Worm (Caenorhabditis elegans) whole organism, L4 larva: ENCODE measurements around the gene lntl-1.

Experiments
- D1046.2 ChIP-seq: fragments of 200-800 bp; sonication (Bioruptor generic); IDR thresholded peaks from 2 replicates; pipeline ENCODE4 v1.3.6; 2022; ENCODE audit warnings: missing genetic modification characterization, missing compliant biosample characterization
- F10B5.3 ChIP-seq: sonication (generic microtip); optimal IDR thresholded peaks from 2 replicates; lab custom pipeline; 2016; ENCODE audit warnings: mild to moderate bottlenecking, missing genetic modification characterization, missing compliant biosample characterization
- F26F4.8 ChIP-seq: fragments of 200-800 bp; sonication (Bioruptor generic); conservative IDR thresholded peaks from 2 replicates; pipeline ENCODE4 v1.3.6; 2022; ENCODE audit warnings: missing genetic modification characterization, missing compliant biosample characterization
- F37D6.2 ChIP-seq: sonication (generic microtip); optimal IDR thresholded peaks from 2 replicates; lab custom pipeline; 2016; ENCODE audit warnings: mild to moderate bottlenecking, missing genetic modification characterization, missing compliant biosample characterization
- F49E8.2 ChIP-seq: sonication (generic microtip); optimal IDR thresholded peaks from 2 replicates; lab custom pipeline; 2016; ENCODE audit warnings: missing compliant biosample characterization, mild to moderate bottlenecking, missing genetic modification characterization, borderline replicate concordance
- R02D3.7 ChIP-seq: fragments of 150-350 bp; sonication (generic microtip); optimal IDR thresholded peaks from 3 replicates; lab custom pipeline; 2014; ENCODE audit warnings: missing biosample characterization, missing genetic modification characterization
- T20F7.1 ChIP-seq: fragments of 200-800 bp; sonication (Bioruptor generic); optimal IDR thresholded peaks from 2 replicates; lab custom pipeline; 2018; ENCODE audit warnings: mild to moderate bottlenecking, missing genetic modification characterization, missing compliant biosample characterization
- Y105C5A.15 ChIP-seq: fragments of 200-800 bp; sonication (Bioruptor generic); IDR thresholded peaks from 2 replicates; pipeline ENCODE4 v1.3.6; 2022; ENCODE audit warnings: missing genetic modification characterization, missing compliant biosample characterization
- Y75B8A.6 ChIP-seq: fragments of 200-800 bp; sonication (Bioruptor generic); IDR thresholded peaks from 2 replicates; pipeline ENCODE4 v1.3.6; 2022; ENCODE audit warnings: missing genetic modification reagents, missing genetic modification characterization, missing compliant biosample characterization
- aha-1 ChIP-seq: fragments of 150-350 bp; peaks from one replicate; lab custom pipeline; 2014; ENCODE audit warnings: missing biosample characterization, missing genetic modification characterization
- aly-2 ChIP-seq: sonication (generic microtip); optimal IDR thresholded peaks from 2 replicates; lab custom pipeline; 2018; ENCODE audit warnings: missing biosample characterization, missing genetic modification characterization
- attf-4 ChIP-seq: sonication (generic microtip); optimal IDR thresholded peaks from 3 replicates; lab custom pipeline; 2017; ENCODE audit warnings: missing biosample characterization, missing genetic modification characterization
- ceh-20 ChIP-seq: fragments of 200-800 bp; sonication (Bioruptor generic); IDR thresholded peaks from 2 replicates; pipeline ENCODE4 v1.3.6; 2022; ENCODE audit warnings: missing genetic modification reagents, missing genetic modification characterization, missing compliant biosample characterization
- ceh-32 ChIP-seq: sonication (generic microtip); optimal IDR thresholded peaks from 2 replicates; lab custom pipeline; 2016; ENCODE audit warnings: mild to moderate bottlenecking, missing genetic modification characterization, missing compliant biosample characterization; ENCODE audit not compliant: poor library complexity
- ces-1 ChIP-seq: fragments of 150-350 bp; sonication (generic microtip); optimal IDR thresholded peaks from 4 replicates; lab custom pipeline; 2014; ENCODE audit warnings: missing biosample characterization, missing genetic modification reagents, missing genetic modification characterization
- cey-2 ChIP-seq: sonication (generic microtip); optimal IDR thresholded peaks from 3 replicates; lab custom pipeline; 2017; ENCODE audit warnings: missing genetic modification characterization, mild to moderate bottlenecking, missing compliant biosample characterization, antibody characterized with exemption, borderline replicate concordance; ENCODE audit not compliant: insufficient read depth
- ctbp-1 ChIP-seq: fragments of 200-800 bp; sonication (Bioruptor generic); IDR thresholded peaks from 2 replicates; pipeline ENCODE4 v1.3.6; 2022; ENCODE audit warnings: missing genetic modification reagents, missing genetic modification characterization, missing compliant biosample characterization
- daf-16 ChIP-seq, 3 experiments: sonication (generic microtip); optimal IDR thresholded peaks; 2 replicates each; lab custom pipeline; 2016 to 2017; ENCODE audit warnings: missing genetic modification characterization in 3 of 3, missing genetic modification reagents in 3 of 3, mild to moderate bottlenecking in 2 of 3, missing compliant biosample characterization in 2 of 3, missing biosample characterization in 1 of 3, moderate library complexity in 1 of 3
- dmd-6 ChIP-seq: fragments of 200-800 bp; sonication (Bioruptor generic); IDR thresholded peaks from 2 replicates; pipeline ENCODE4 v1.3.6; 2022; ENCODE audit warnings: missing genetic modification reagents, missing genetic modification characterization, missing compliant biosample characterization
- dmd-9 ChIP-seq: fragments of 200-800 bp; sonication (Bioruptor generic); IDR thresholded peaks from 2 replicates; pipeline ENCODE4 v1.3.6; 2022; ENCODE audit warnings: missing genetic modification reagents, missing genetic modification characterization, missing compliant biosample characterization
- duxl-1 ChIP-seq: sonication (generic microtip); optimal IDR thresholded peaks from 2 replicates; lab custom pipeline; 2016; ENCODE audit warnings: mild to moderate bottlenecking, missing genetic modification characterization, moderate library complexity, missing compliant biosample characterization; ENCODE audit not compliant: poor library complexity
- dve-1 ChIP-seq: sonication (generic microtip); optimal IDR thresholded peaks from 2 replicates; lab custom pipeline; 2017; ENCODE audit warnings: antibody characterized with exemption, mild to moderate bottlenecking, missing genetic modification characterization, missing compliant biosample characterization; ENCODE audit not compliant: insufficient read depth
- fkh-10 ChIP-seq: fragments of 150-350 bp; optimal IDR thresholded peaks from 2 replicates; lab custom pipeline; 2014; ENCODE audit warnings: missing biosample characterization, missing genetic modification reagents, missing genetic modification characterization
- hlh-30 ChIP-seq: sonication (generic microtip); optimal IDR thresholded peaks from 2 replicates; lab custom pipeline; 2017; ENCODE audit warnings: antibody characterized with exemption, mild to moderate bottlenecking, missing genetic modification characterization, missing compliant biosample characterization; ENCODE audit not compliant: insufficient read depth
- hmg-1.1 ChIP-seq: fragments of 200-800 bp; sonication (Bioruptor generic); IDR thresholded peaks from 2 replicates; pipeline ENCODE4 v1.3.6; 2022; ENCODE audit warnings: missing genetic modification reagents, missing genetic modification characterization, missing compliant biosample characterization
- lin-29 ChIP-seq: fragments of 200-800 bp; sonication (Bioruptor generic); IDR thresholded peaks from 2 replicates; pipeline ENCODE4 v1.3.6; 2022; ENCODE audit warnings: missing genetic modification reagents, missing genetic modification characterization, missing compliant biosample characterization
- mxl-2 ChIP-seq: fragments of 200-800 bp; sonication (Bioruptor generic); conservative IDR thresholded peaks from 2 replicates; pipeline ENCODE4 v1.3.6; 2022; ENCODE audit warnings: missing genetic modification reagents, missing genetic modification characterization, missing compliant biosample characterization
- mxl-3 ChIP-seq: fragments of 200-800 bp; sonication (Bioruptor generic); optimal IDR thresholded peaks from 2 replicates; lab custom pipeline; 2018; ENCODE audit warnings: mild to moderate bottlenecking, missing genetic modification characterization, missing compliant biosample characterization
- nhr-10 ChIP-seq: fragments of 150-350 bp; optimal IDR thresholded peaks from 2 replicates; lab custom pipeline; 2014; ENCODE audit warnings: missing biosample characterization, missing genetic modification characterization
- nhr-28 ChIP-seq: fragments of 150-350 bp; optimal IDR thresholded peaks from 2 replicates; lab custom pipeline; 2014; ENCODE audit warnings: missing biosample characterization, missing genetic modification characterization
- nhr-42 ChIP-seq: fragments of 200-800 bp; sonication (Bioruptor generic); IDR thresholded peaks from 2 replicates; pipeline ENCODE4 v1.3.6; 2022; ENCODE audit warnings: missing genetic modification characterization, missing compliant biosample characterization
- nhr-48 ChIP-seq: sonication (generic microtip); optimal IDR thresholded peaks from 2 replicates; lab custom pipeline; 2016; ENCODE audit warnings: mild to moderate bottlenecking, missing genetic modification characterization, missing compliant biosample characterization
- nhr-77 ChIP-seq: fragments of 150-350 bp; optimal IDR thresholded peaks from 2 replicates; lab custom pipeline; 2014; ENCODE audit warnings: missing biosample characterization, missing genetic modification characterization
- pha-4 ChIP-seq, 2 experiments: fragments of 150-350 bp in 1 of 2; fragments of 200-800 bp in 1 of 2; sonication (Bioruptor generic) in 1 of 2; IDR thresholded peaks in 1 of 2; optimal IDR thresholded peaks in 1 of 2; 2 replicates each; pipeline versions ENCODE4 v1.3.6 to Lab custom; 2014 to 2022; ENCODE audit warnings: missing genetic modification characterization in 2 of 2, missing genetic modification reagents in 2 of 2, missing biosample characterization in 1 of 2, missing compliant biosample characterization in 1 of 2
- rbr-2 ChIP-seq: sonication (generic microtip); optimal IDR thresholded peaks from 2 replicates; lab custom pipeline; 2016; ENCODE audit warnings: missing genotype, missing genetic modification characterization, missing compliant biosample characterization
- snpc-1.2 ChIP-seq: fragments of 200-800 bp; sonication (Bioruptor generic); IDR thresholded peaks from 2 replicates; pipeline ENCODE4 v1.3.6; 2022; ENCODE audit warnings: missing genetic modification reagents, missing genetic modification characterization, missing compliant biosample characterization
- spr-3 ChIP-seq: fragments of 200-800 bp; sonication (Bioruptor generic); optimal IDR thresholded peaks from 2 replicates; lab custom pipeline; 2018; ENCODE audit warnings: mild to moderate bottlenecking, missing genetic modification characterization, missing compliant biosample characterization
- tag-97 ChIP-seq: fragments of 200-800 bp; sonication (Bioruptor generic); IDR thresholded peaks from 2 replicates; pipeline ENCODE4 v1.3.6; 2022; ENCODE audit warnings: missing genetic modification characterization, missing compliant biosample characterization
- unc-62 ChIP-seq, 3 experiments: fragments of 150-350 bp in 1 of 3; sonication (generic microtip); optimal IDR thresholded peaks in 2 of 3; peaks in 1 of 3; 1 replicate in 1 of 3; 2 replicates in 2 of 3; lab custom pipeline; 2014 to 2017; ENCODE audit warnings: missing biosample characterization in 3 of 3, missing genetic modification characterization in 3 of 3, missing genetic modification reagents in 3 of 3, missing genotype in 1 of 3
- zfp-2 ChIP-seq: sonication (generic microtip); optimal IDR thresholded peaks from 2 replicates; lab custom pipeline; 2016; ENCODE audit warnings: mild to moderate bottlenecking, missing genetic modification characterization, missing compliant biosample characterization
- zip-2 ChIP-seq: fragments of 150-350 bp; optimal IDR thresholded peaks from 2 replicates; lab custom pipeline; 2014; ENCODE audit warnings: missing biosample characterization, missing genetic modification characterization

The lntl-1 gene

DNA sequence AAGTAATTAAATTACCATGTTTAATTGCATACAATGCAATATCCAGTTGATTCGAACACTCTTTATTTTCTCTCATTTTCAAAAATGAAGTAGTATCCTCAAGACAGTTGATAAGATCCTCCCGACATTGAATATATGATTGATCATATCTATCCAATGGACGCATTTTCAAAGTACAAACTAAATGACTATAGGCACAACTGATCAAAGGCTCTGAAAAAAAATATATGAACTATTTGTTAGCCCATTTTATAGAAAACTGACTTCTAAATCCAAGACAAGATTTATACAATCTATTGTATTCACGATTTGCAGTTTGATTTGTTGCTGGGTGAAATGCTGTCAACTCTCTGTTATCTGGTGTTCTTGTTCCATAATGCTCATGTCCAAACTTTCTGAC, 11.4 kb downstream of the lntl-1 start:
- TF ChIP-seq unc-62 (GFP tag; optimal IDR thresholded peaks at IDR 0.05 in 1 of 2; lab: Kevin White, UChicago) (peak in 1 of 2 experiments; percentile 91), unc-62 (tag; optimal IDR thresholded peaks at IDR 0.05; lab: Kevin White, UChicago) (no peak), ces-1 (GFP tag; lab: Kevin White, UChicago) (no peak)
- TF ChIP-seq, all 104 proteins: peak for 1

- TF ChIP-seq attf-4 (tag; lab: Kevin White, UChicago) (no peak), snpc-1.2 (GFP tag; lab: Robert Waterston, UW) (no peak), ces-1 (GFP tag; lab: Kevin White, UChicago) (no peak), R02D3.7 (tag; lab: Kevin White, UChicago) (no peak), dve-1 (tag; lab: Kevin White, UChicago) (no peak)
Observed at ce11 chrIV:5790993-5791392, 15.9 kb downstream of the lntl-1 start, which contains the start of gene C31H1.2. C31H1.2 (plus strand) TSS chrIV:5791293.

ce11 chrIV:5783675-5784074, 23.2 kb downstream of the lntl-1 start:
- TF ChIP-seq hlh-30 (tag; lab: Kevin White, UChicago): no peak
- TF ChIP-seq unc-62 (GFP tag; optimal IDR thresholded peaks at IDR 0.05 in 1 of 2; lab: Kevin White, UChicago): peak in 1 of 2 experiments; percentile 94
- no peak for TF ChIP-seq unc-62 (tag; optimal IDR thresholded peaks at IDR 0.05; lab: Kevin White, UChicago)
- no peak for TF ChIP-seq daf-16 (GFP tag; optimal IDR thresholded peaks at IDR 0.05; lab: Kevin White, UChicago)
- TF ChIP-seq daf-16 (tag; optimal IDR thresholded peaks at IDR 0.05; lab: Kevin White, UChicago): no peak
- no peak for TF ChIP-seq dmd-9 (GFP tag; lab: Robert Waterston, UW)
- no peak for TF ChIP-seq Y105C5A.15 (GFP tag; lab: Robert Waterston, UW)
- no peak for TF ChIP-seq lin-29 (GFP tag; lab: Robert Waterston, UW)
- TF ChIP-seq zfp-2 (tag; lab: Kevin White, UChicago): no peak
- TF ChIP-seq cey-2 (tag; lab: Kevin White, UChicago): no peak

DNA sequence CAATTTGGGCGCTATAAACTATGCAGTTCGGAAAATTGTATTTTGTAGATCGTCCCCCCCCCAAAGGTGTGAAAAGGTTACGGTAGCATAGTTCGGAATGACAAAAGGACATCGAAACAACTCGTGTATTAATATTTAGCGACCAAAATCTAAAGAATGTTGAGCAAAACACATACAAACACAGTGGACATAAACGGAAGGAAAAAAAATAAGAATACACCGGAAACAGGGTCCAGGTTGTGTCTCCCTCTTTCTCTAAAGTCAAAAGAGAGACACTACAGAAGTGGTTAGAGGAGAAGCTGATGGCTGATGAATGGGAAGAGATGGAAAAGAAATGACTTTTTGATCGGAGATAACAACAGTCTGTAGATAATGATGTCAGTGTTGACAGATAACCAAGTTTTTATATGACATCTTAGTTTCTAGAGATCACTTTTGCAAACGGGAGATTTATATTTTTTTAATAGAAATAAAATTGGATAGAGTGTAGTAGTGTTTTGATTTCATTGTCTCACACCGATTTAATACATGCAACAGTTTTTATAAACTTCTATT, 26.6 kb downstream of the lntl-1 start:
- TF ChIP-seq T20F7.1 (GFP tag; lab: Kevin White, UChicago) (no peak), ceh-20 (GFP tag; lab: Robert Waterston, UW) (no peak), zip-2 (tag; lab: Kevin White, UChicago) (no peak), ceh-32 (tag; lab: Kevin White, UChicago) (no peak), nhr-42 (GFP tag; lab: Robert Waterston, UW) (no peak), nhr-10 (tag; lab: Kevin White, UChicago) (no peak), F37D6.2 (tag; lab: Kevin White, UChicago) (no peak), aly-2 (no peak), hlh-30 (tag; lab: Kevin White, UChicago) (peak; percentile 2), ctbp-1 (no peak), hmg-1.1 (no peak), mxl-3 (no peak), fkh-10 (GFP tag; lab: Kevin White, UChicago) (no peak), Y105C5A.15 (GFP tag; lab: Robert Waterston, UW) (no peak), F26F4.8 (GFP tag; lab: Robert Waterston, UW) (no peak), Y75B8A.6 (GFP tag; lab: Robert Waterston, UW) (no peak), mxl-2 (GFP tag; lab: Robert Waterston, UW) (no peak), nhr-48 (tag; lab: Kevin White, UChicago) (peak; percentile 62), dmd-6 (GFP tag; lab: Robert Waterston, UW) (0 out of 2 replicates have a peak, but pooled peaks have one; percentile 12), nhr-28 (tag; lab: Kevin White, UChicago) (peak; percentile 31), zfp-2 (tag; lab: Kevin White, UChicago) (no peak), duxl-1 (tag; lab: Kevin White, UChicago) (no peak), tag-97 (GFP tag; lab: Robert Waterston, UW) (no peak), F49E8.2 (tag; lab: Kevin White, UChicago) (no peak), nhr-77 (tag; lab: Kevin White, UChicago) (no peak), rbr-2 (tag; lab: Kevin White, UChicago) (no peak), D1046.2 (GFP tag; lab: Robert Waterston, UW) (no peak), pha-4 (GFP tag; IDR thresholded peaks at IDR 0.05; lab: Robert Waterston, UW) (no peak), pha-4 (tag; optimal IDR thresholded peaks at IDR 0.05; lab: Kevin White, UChicago) (no peak), spr-3 (GFP tag; lab: Kevin White, UChicago) (no peak), F10B5.3 (no peak), aha-1 (tag; lab: Kevin White, UChicago) (peak; percentile 92)
